Worm (Caenorhabditis elegans): ENCODE data around the gene clec-51.
"Not testable (repeated sequence)": the region's sequence is repeated elsewhere in the genome, so short reads cannot be mapped to it uniquely, and the experiment has no call there.

ce11 chrIV:8122349-8122748, 41.3 kb downstream of the clec-51 start, which contains the start of gene erp-44.3:
- not testable (repeated sequence) for TF ChIP-seq lsl-1 (GFP tag; optimal IDR thresholded peaks at IDR 0.05); die-1 (tag; optimal IDR thresholded peaks at IDR 0.05); ztf-6 (GFP tag; IDR thresholded peaks at IDR 0.05); lin-54 (GFP tag; optimal IDR thresholded peaks at IDR 0.05); ama-1 (optimal IDR thresholded peaks at IDR 0.05); ama-1 (GFP tag; optimal IDR thresholded peaks at IDR 0.05)
